Fruit fly (Drosophila melanogaster) whole organism, embryonic: ENCODE data around the gene CG2021.

ENCODE experiments used
- CG10267 ChIP-seq: fragments of 200-800 bp; sonication (Bioruptor generic); optimal IDR thresholded peaks from 2 replicates; lab custom pipeline; 2018; ENCODE audit warnings: missing biosample characterization, mild to moderate bottlenecking, missing genetic modification characterization, moderate library complexity
- CG10321 ChIP-seq: fragments of 200-800 bp; sonication (Bioruptor generic); IDR thresholded peaks from 2 replicates; pipeline ENCODE4 v1.3.6; 2022; ENCODE audit warnings: missing biosample characterization, missing genetic modification characterization
- CG10959 ChIP-seq: fragments of 200-800 bp; sonication (Bioruptor generic); IDR thresholded peaks from 2 replicates; pipeline ENCODE4 v1.3.6; 2022; ENCODE audit warnings: missing biosample characterization, missing genetic modification characterization
- CG12769 ChIP-seq: fragments of 200-800 bp; sonication (Bioruptor generic); optimal IDR thresholded peaks from 2 replicates; lab custom pipeline; 2019; ENCODE audit warnings: missing biosample characterization, mild to moderate bottlenecking, missing genetic modification characterization, moderate library complexity
- CG13287 ChIP-seq: fragments of 200-800 bp; sonication (Bioruptor generic); IDR thresholded peaks from 2 replicates; pipeline ENCODE4 v1.3.6; 2022; ENCODE audit warnings: missing biosample characterization, missing genetic modification characterization; ENCODE audit not compliant: partially characterized antibody
- CG13424 ChIP-seq: fragments of 200-800 bp; sonication (Bioruptor generic); optimal IDR thresholded peaks from 2 replicates; lab custom pipeline; 2019; ENCODE audit warnings: missing biosample characterization, mild to moderate bottlenecking, missing genetic modification characterization, moderate library complexity
- CG14860 ChIP-seq: fragments of 200-800 bp; sonication (Bioruptor generic); IDR thresholded peaks from 3 replicates; pipeline ENCODE4 v1.3.6; 2022; ENCODE audit warnings: missing biosample characterization, missing genetic modification characterization; ENCODE audit not compliant: partially characterized antibody
- CG14965 ChIP-seq: fragments of 200-800 bp; sonication (Bioruptor generic); optimal IDR thresholded peaks from 2 replicates; lab custom pipeline; 2016; ENCODE audit warnings: missing biosample characterization, missing genetic modification characterization, borderline replicate concordance
- CG1529 ChIP-seq: fragments of 200-800 bp; sonication (Bioruptor generic); optimal IDR thresholded peaks from 3 replicates; lab custom pipeline; 2018; ENCODE audit warnings: missing biosample characterization, missing genetic modification characterization
- CG15601 ChIP-seq: fragments of 200-800 bp; sonication (Bioruptor generic); optimal IDR thresholded peaks from 3 replicates; lab custom pipeline; 2019; ENCODE audit warnings: missing biosample characterization, mild to moderate bottlenecking, missing genetic modification characterization, moderate library complexity
- CG16779 ChIP-seq: fragments of 200-800 bp; sonication (Bioruptor generic); IDR thresholded peaks from 2 replicates; pipeline ENCODE4 v1.3.6; 2022; ENCODE audit warnings: missing biosample characterization, missing genetic modification characterization
- CG17568 ChIP-seq: fragments of 200-800 bp; sonication (Bioruptor generic); optimal IDR thresholded peaks from 2 replicates; lab custom pipeline; 2018; ENCODE audit warnings: missing biosample characterization, mild to moderate bottlenecking, missing genetic modification characterization, moderate library complexity
- CG1792 ChIP-seq: fragments of 200-800 bp; sonication (Bioruptor generic); optimal IDR thresholded peaks from 2 replicates; lab custom pipeline; 2016; ENCODE audit warnings: missing biosample characterization, missing genetic modification characterization
- CG18619 ChIP-seq: fragments of 200-800 bp; sonication (Bioruptor generic); optimal IDR thresholded peaks from 3 replicates; lab custom pipeline; 2017; ENCODE audit warnings: missing biosample characterization, mild to moderate bottlenecking, missing genetic modification characterization
- CG2120 ChIP-seq: fragments of 200-800 bp; sonication (Bioruptor generic); optimal IDR thresholded peaks from 3 replicates; lab custom pipeline; 2016; ENCODE audit warnings: missing biosample characterization, missing genetic modification characterization
- CG30403 ChIP-seq: fragments of 200-800 bp; sonication (Bioruptor generic); optimal IDR thresholded peaks from 3 replicates; lab custom pipeline; 2016; ENCODE audit warnings: missing biosample characterization, missing genetic modification characterization
- CG4707 ChIP-seq: fragments of 200-800 bp; sonication (Bioruptor generic); optimal IDR thresholded peaks from 2 replicates; lab custom pipeline; 2018; ENCODE audit warnings: missing biosample characterization, mild to moderate bottlenecking, missing genetic modification characterization, moderate library complexity
- CG6683 ChIP-seq: fragments of 200-800 bp; sonication (Bioruptor generic); optimal IDR thresholded peaks from 2 replicates; lab custom pipeline; 2017; ENCODE audit warnings: missing biosample characterization, mild to moderate bottlenecking, missing genetic modification characterization, missing genetic modification reagents
- CG6689 ChIP-seq: fragments of 200-800 bp; sonication (Bioruptor generic); IDR thresholded peaks from 2 replicates; pipeline ENCODE4 v1.3.6; 2022; ENCODE audit warnings: missing biosample characterization, missing genetic modification characterization
- CG6854 ChIP-seq: fragments of 200-800 bp; sonication (Bioruptor generic); optimal IDR thresholded peaks from 3 replicates; lab custom pipeline; 2017; ENCODE audit warnings: missing biosample characterization, mild to moderate bottlenecking, missing genetic modification characterization
- Camta ChIP-seq: fragments of 200-800 bp; sonication (Bioruptor generic); optimal IDR thresholded peaks from 2 replicates; lab custom pipeline; 2016; ENCODE audit warnings: missing biosample characterization, missing genetic modification characterization
- Deaf1 ChIP-seq: fragments of 200-800 bp; optimal IDR thresholded peaks from 3 replicates; lab custom pipeline; 2019; ENCODE audit warnings: missing biosample characterization, mild to moderate bottlenecking, missing genetic modification characterization, moderate library complexity
- HHEX ChIP-seq: fragments of 200-800 bp; sonication (Bioruptor generic); optimal IDR thresholded peaks from 3 replicates; lab custom pipeline; 2017; ENCODE audit warnings: missing biosample characterization, mild to moderate bottlenecking, missing genetic modification characterization, missing genetic modification reagents
- HLH3B ChIP-seq: fragments of 200-800 bp; sonication (Bioruptor generic); IDR thresholded peaks from 2 replicates; pipeline ENCODE4 v1.3.6; 2022; ENCODE audit warnings: missing biosample characterization, missing genetic modification characterization
- HLHmδ ChIP-seq: fragments of 200-800 bp; sonication (Bioruptor generic); optimal IDR thresholded peaks from 2 replicates; lab custom pipeline; 2018; ENCODE audit warnings: missing biosample characterization, mild to moderate bottlenecking, missing genetic modification characterization, moderate library complexity
- MBD-R2 ChIP-seq: fragments of 200-800 bp; sonication (Bioruptor generic); IDR thresholded peaks from 2 replicates; pipeline ENCODE4 v1.3.6; 2022; ENCODE audit warnings: missing biosample characterization, missing genetic modification characterization
- Max ChIP-seq: fragments of 200-800 bp; sonication (Bioruptor generic); optimal IDR thresholded peaks from 2 replicates; lab custom pipeline; 2016; ENCODE audit warnings: missing biosample characterization, mild to moderate bottlenecking, missing genetic modification characterization
- NC2β ChIP-seq: fragments of 200-800 bp; sonication (Bioruptor generic); optimal IDR thresholded peaks from 2 replicates; lab custom pipeline; 2016; ENCODE audit warnings: missing biosample characterization, missing genetic modification characterization
- Oaz ChIP-seq: fragments of 200-800 bp; sonication (Bioruptor generic); IDR thresholded peaks from 2 replicates; pipeline ENCODE4 v1.3.6; 2022; ENCODE audit warnings: missing biosample characterization, missing genetic modification characterization
- Pdp1 ChIP-seq, 2 experiments: fragments of 200-800 bp; sonication (Bioruptor generic); optimal IDR thresholded peaks; 3 replicates each; lab custom pipeline; 2016; ENCODE audit warnings: missing biosample characterization in 2 of 2, missing genetic modification characterization in 2 of 2, mild to moderate bottlenecking in 1 of 2, moderate library complexity in 1 of 2
- Ptx1 ChIP-seq: fragments of 200-800 bp; sonication (Bioruptor generic); IDR thresholded peaks from 2 replicates; pipeline ENCODE4 v1.3.6; 2022; ENCODE audit warnings: missing biosample characterization, missing genetic modification characterization
- corto ChIP-seq: fragments of 200-800 bp; sonication (Bioruptor generic); optimal IDR thresholded peaks from 2 replicates; lab custom pipeline; 2016; ENCODE audit warnings: missing biosample characterization, mild to moderate bottlenecking, missing genetic modification characterization, moderate library complexity
- cwo ChIP-seq: fragments of 200-800 bp; sonication (Bioruptor generic); optimal IDR thresholded peaks from 3 replicates; lab custom pipeline; 2017; ENCODE audit warnings: missing biosample characterization, missing genetic modification characterization, mild to moderate bottlenecking, moderate library complexity, missing genetic modification reagents
- dati ChIP-seq: fragments of 200-800 bp; sonication (Bioruptor generic); IDR thresholded peaks from 2 replicates; pipeline ENCODE4 v1.3.6; 2022; ENCODE audit warnings: missing biosample characterization, missing genetic modification characterization
- dpn ChIP-seq, 2 experiments: fragments of 200-800 bp; sonication (Bioruptor generic); optimal IDR thresholded peaks; 3 replicates each; lab custom pipeline; 2016; ENCODE audit warnings: missing biosample characterization in 2 of 2, missing genetic modification characterization in 2 of 2
- gro ChIP-seq: fragments of 200-800 bp; sonication (Bioruptor generic); optimal IDR thresholded peaks from 2 replicates; lab custom pipeline; 2016; ENCODE audit warnings: missing biosample characterization, missing genetic modification characterization
- gt ChIP-seq: fragments of 200-800 bp; sonication (Bioruptor generic); IDR thresholded peaks from 2 replicates; pipeline ENCODE4 v1.3.6; 2022; ENCODE audit warnings: missing biosample characterization, missing genetic modification characterization
- lola ChIP-seq, 3 experiments: fragments of >200 bp in 2 of 3; fragments of 200-800 bp in 1 of 3; sonication (Bioruptor generic) in 1 of 3; optimal IDR thresholded peaks; 2 replicates each; lab custom pipeline; 2017 to 2019; ENCODE audit warnings: missing biosample characterization in 3 of 3, missing genetic modification characterization in 3 of 3, mild to moderate bottlenecking in 1 of 3, moderate library complexity in 1 of 3
- odd ChIP-seq: fragments of 200-800 bp; sonication (Bioruptor generic); optimal IDR thresholded peaks from 2 replicates; lab custom pipeline; 2017; ENCODE audit warnings: missing biosample characterization, mild to moderate bottlenecking, missing genetic modification characterization
- row ChIP-seq: fragments of 200-800 bp; sonication (Bioruptor generic); IDR thresholded peaks from 3 replicates; pipeline ENCODE4 v1.3.6; 2022; ENCODE audit warnings: missing biosample characterization, missing genetic modification characterization
- sens ChIP-seq: fragments of 200-800 bp; sonication (Bioruptor generic); peaks from one replicate; lab custom pipeline; 2016; ENCODE audit warnings: missing biosample characterization, missing genetic modification characterization
- seq ChIP-seq: fragments of 200-800 bp; sonication (Bioruptor generic); IDR thresholded peaks from 2 replicates; pipeline ENCODE4 v1.3.6; 2022; ENCODE audit warnings: missing biosample characterization, missing genetic modification characterization
- sr ChIP-seq: fragments of 200-800 bp; sonication (Bioruptor generic); IDR thresholded peaks from 3 replicates; pipeline ENCODE4 v1.3.6; 2022; ENCODE audit warnings: missing biosample characterization, missing genetic modification characterization
- ssp ChIP-seq: fragments of 200-800 bp; sonication (Bioruptor generic); IDR thresholded peaks from 2 replicates; pipeline ENCODE4 v1.3.6; 2022; ENCODE audit warnings: missing biosample characterization, missing genetic modification characterization
- ttk ChIP-seq: fragments of 200-800 bp; sonication (Bioruptor generic); IDR thresholded peaks from 2 replicates; pipeline ENCODE4 v2.1.2; 2022; ENCODE audit warnings: missing biosample characterization, missing genetic modification characterization
- tup ChIP-seq: fragments of 200-800 bp; sonication (Bioruptor generic); optimal IDR thresholded peaks from 2 replicates; lab custom pipeline; 2016; ENCODE audit warnings: missing biosample characterization, mild to moderate bottlenecking, missing genetic modification characterization, moderate library complexity
- vnd ChIP-seq: fragments of 200-800 bp; sonication (Bioruptor generic); IDR thresholded peaks from 3 replicates; pipeline ENCODE4 v1.3.6; 2022; ENCODE audit warnings: missing biosample characterization, missing genetic modification characterization; ENCODE audit not compliant: partially characterized antibody
- vvl ChIP-seq: fragments of 200-800 bp; sonication (Bioruptor generic); IDR thresholded peaks from 2 replicates; pipeline ENCODE4 v1.3.6; 2022; ENCODE audit warnings: missing biosample characterization, missing genetic modification characterization

The CG2021 gene

dm6 chr3L:1774713-1775648 lies 2.2 kb downstream of the CG2021 start, which contains the start of the genes CG13933 and PolD2 (continued):
- TF ChIP-seq CG14965, result no peak
- TF ChIP-seq dpn (GFP tag; optimal IDR thresholded peaks at IDR 0.05; lab: Kevin White, UChicago), result peak; percentile 53 to 98
- TF ChIP-seq sens (GFP tag; lab: Kevin White, UChicago), result peak; percentile 94
- peak; percentile 91 for TF ChIP-seq CG4707 (GFP tag; lab: Kevin White, UChicago)
- peak; percentile 88 for TF ChIP-seq ssp (GFP tag; lab: Robert Waterston, UW)
- peak; percentile 94 for TF ChIP-seq CG6689 (GFP tag; lab: Robert Waterston, UW)
- peak; percentile 50 for TF ChIP-seq Camta (GFP tag; lab: Kevin White, UChicago)
- no peak for TF ChIP-seq odd (GFP tag; lab: Kevin White, UChicago)
- peak; percentile 97 for TF ChIP-seq CG15601 (tag; lab: Kevin White, UChicago)
- peak; percentile 89 for TF ChIP-seq dati (GFP tag; lab: Robert Waterston, UW)
- peak; percentile 96 for TF ChIP-seq CG10267 (tag; lab: Kevin White, UChicago)
- TF ChIP-seq CG13424 (tag; lab: Kevin White, UChicago), result peak; percentile 99
- peak; percentile 86 for TF ChIP-seq CG13287
- TF ChIP-seq CG18619 (GFP tag; lab: Kevin White, UChicago), result peak; percentile 97
- peak; percentile 78 to 83 for TF ChIP-seq Pdp1 (GFP tag; optimal IDR thresholded peaks at IDR 0.05; lab: Kevin White, UChicago)
- peak; percentile 68 for TF ChIP-seq CG6854 (GFP tag; lab: Kevin White, UChicago)
- peak; percentile 90 for TF ChIP-seq tup (GFP tag; lab: Kevin White, UChicago)
- TF ChIP-seq CG1529 (GFP tag; lab: Kevin White, UChicago), result peak; percentile 92
- TF ChIP-seq cwo, result peak; percentile 77
- TF ChIP-seq Oaz (GFP tag; lab: Robert Waterston, UW), result peak; percentile 96
- TF ChIP-seq CG14860 (GFP tag; lab: Robert Waterston, UW), result peak; percentile 91
- no peak for TF ChIP-seq corto (GFP tag; lab: Kevin White, UChicago)
- peak; percentile 92 for TF ChIP-seq CG30403 (GFP tag; lab: Kevin White, UChicago)
- peak; percentile 78 for TF ChIP-seq HHEX (GFP tag; lab: Kevin White, UChicago)
- TF ChIP-seq sr (GFP tag; lab: Robert Waterston, UW), result peak; percentile 48; the same call in 1 of the 3 replicates
- peak; percentile 86 for TF ChIP-seq vnd (GFP tag; lab: Robert Waterston, UW)
- TF ChIP-seq gt (GFP tag; lab: Robert Waterston, UW), result peak; percentile 87
- peak; percentile 81 for TF ChIP-seq CG16779 (GFP tag; lab: Robert Waterston, UW)
- peak; percentile 96 for TF ChIP-seq CG2120 (GFP tag; lab: Kevin White, UChicago)
- peak in 1 of 3 experiments; percentile 98 for TF ChIP-seq lola (GFP tag; optimal IDR thresholded peaks at IDR 0.05; lab: Kevin White, UChicago)
- no peak for TF ChIP-seq HLHmδ
- TF ChIP-seq CG1792, result no peak
- peak; percentile 93 for TF ChIP-seq CG10959 (GFP tag; lab: Robert Waterston, UW)
- peak; percentile 98 for TF ChIP-seq MBD-R2 (GFP tag; lab: Robert Waterston, UW)
- TF ChIP-seq ttk (GFP tag; lab: Robert Waterston, UW), result peak; percentile 97
- peak; percentile 97 for TF ChIP-seq HLH3B (GFP tag; lab: Robert Waterston, UW)
- TF ChIP-seq CG17568 (GFP tag; lab: Kevin White, UChicago), result no peak
- TF ChIP-seq CG10321, result peak; percentile 85
- no peak for TF ChIP-seq Deaf1
- TF ChIP-seq row (GFP tag; lab: Robert Waterston, UW), result peak; percentile 100
- TF ChIP-seq CG12769 (tag; lab: Kevin White, UChicago), result no peak
- TF ChIP-seq gro, result no peak
- peak; percentile 74 for TF ChIP-seq Max
- peak; percentile 99 for TF ChIP-seq Ptx1 (GFP tag; lab: Robert Waterston, UW)
- peak; percentile 95 for TF ChIP-seq vvl
- no peak for TF ChIP-seq CG6683 (GFP tag; lab: Kevin White, UChicago)
- TF ChIP-seq seq (GFP tag; lab: Robert Waterston, UW), result peak; percentile 98
- peak; percentile 67 for TF ChIP-seq NC2β
